Worm (Caenorhabditis elegans) whole organism, late embryonic: ENCODE data around the gene Y94H6A.10.

Experiments used
- F13H6.1 ChIP-seq: sonication (generic microtip); optimal IDR thresholded peaks from 2 replicates; lab custom pipeline; 2016; ENCODE audit warnings: missing genetic modification characterization, missing compliant biosample characterization
- ahr-1 ChIP-seq: sonication (generic microtip); optimal IDR thresholded peaks from 2 replicates; lab custom pipeline; 2016; ENCODE audit warnings: missing genetic modification characterization, missing compliant biosample characterization
- ama-1 ChIP-seq: fragments of 150-350 bp; optimal IDR thresholded peaks from 2 replicates; lab custom pipeline; 2014
- che-1 ChIP-seq: sonication (generic microtip); optimal IDR thresholded peaks from 2 replicates; lab custom pipeline; 2016; ENCODE audit warnings: mild to moderate bottlenecking, missing genetic modification characterization, missing compliant biosample characterization
- dmd-4 ChIP-seq: sonication (generic microtip); optimal IDR thresholded peaks from 2 replicates; lab custom pipeline; 2016; ENCODE audit warnings: borderline replicate concordance, missing genetic modification characterization, missing compliant biosample characterization
- elt-4 ChIP-seq: sonication (generic microtip); optimal IDR thresholded peaks from 2 replicates; lab custom pipeline; 2016; ENCODE audit warnings: missing genetic modification characterization, missing compliant biosample characterization
- mec-3 ChIP-seq: sonication (generic microtip); optimal IDR thresholded peaks from 2 replicates; lab custom pipeline; 2016; ENCODE audit warnings: borderline replicate concordance, missing genetic modification characterization, missing compliant biosample characterization
- nfya-1 ChIP-seq: sonication (generic microtip); optimal IDR thresholded peaks from 2 replicates; lab custom pipeline; 2017; ENCODE audit warnings: missing genetic modification characterization, mild to moderate bottlenecking, missing compliant biosample characterization, antibody characterized with exemption, moderate library complexity
- tbx-7 ChIP-seq: sonication (generic microtip); optimal IDR thresholded peaks from 2 replicates; lab custom pipeline; 2016; ENCODE audit warnings: missing genotype, missing genetic modification characterization, missing compliant biosample characterization

ce11 chrIV:2665388-2665978 lies 45.0 kb downstream of the Y94H6A.10 start:
- TF ChIP-seq nfya-1 = no peak
- TF ChIP-seq che-1 (tag; lab: Kevin White, UChicago) = no peak
- TF ChIP-seq ama-1 = no peak
- no peak for TF ChIP-seq elt-4 (tag; lab: Kevin White, UChicago)
- TF ChIP-seq mec-3 (tag; lab: Kevin White, UChicago) = no peak
- TF ChIP-seq tbx-7 (tag; lab: Kevin White, UChicago) = no peak
- no peak for TF ChIP-seq dmd-4 (tag; lab: Kevin White, UChicago)
- no peak for TF ChIP-seq ahr-1 (tag; lab: Kevin White, UChicago)
- TF ChIP-seq F13H6.1 (tag; lab: Kevin White, UChicago) = no peak
